Fruit fly (Drosophila melanogaster) whole organism, embryonic: ENCODE data around the gene Prosbeta2R2.

Experiments used
- Ada2b ChIP-seq: fragments of 200-800 bp; sonication (Bioruptor generic); IDR thresholded peaks from 2 replicates; pipeline ENCODE4 v1.3.6; 2022; ENCODE audit warnings: missing biosample characterization, missing genetic modification characterization
- Aef1 ChIP-seq: fragments of 200-800 bp; sonication (Bioruptor generic); IDR thresholded peaks from 3 replicates; pipeline ENCODE4 v1.3.6; 2022; ENCODE audit warnings: missing biosample characterization, missing genetic modification characterization
- Atf-2 ChIP-seq: fragments of 200-800 bp; sonication (Bioruptor generic); optimal IDR thresholded peaks from 2 replicates; lab custom pipeline; 2016; ENCODE audit warnings: missing biosample characterization, missing genetic modification characterization
- BEAF-32 ChIP-seq: fragments of 200-800 bp; sonication (Bioruptor generic); optimal IDR thresholded peaks from 3 replicates; lab custom pipeline; 2017; ENCODE audit warnings: missing biosample characterization, missing genetic modification characterization, mild to moderate bottlenecking, moderate library complexity, missing genetic modification reagents
- CG10565 ChIP-seq: fragments of 200-800 bp; sonication (Bioruptor generic); optimal IDR thresholded peaks from 3 replicates; lab custom pipeline; 2016; ENCODE audit warnings: missing biosample characterization, mild to moderate bottlenecking, missing genetic modification characterization
- CG10979 ChIP-seq: fragments of 200-800 bp; sonication (Bioruptor generic); optimal IDR thresholded peaks from 2 replicates; lab custom pipeline; 2018; ENCODE audit warnings: missing biosample characterization, mild to moderate bottlenecking, missing genetic modification characterization, moderate library complexity
- CG13624 ChIP-seq: fragments of 200-800 bp; sonication (Bioruptor generic); optimal IDR thresholded peaks from 2 replicates; lab custom pipeline; 2016; ENCODE audit warnings: missing biosample characterization, missing genetic modification characterization
- CG14965 ChIP-seq: fragments of 200-800 bp; sonication (Bioruptor generic); optimal IDR thresholded peaks from 2 replicates; lab custom pipeline; 2016; ENCODE audit warnings: missing biosample characterization, missing genetic modification characterization, borderline replicate concordance
- CG15601 ChIP-seq: fragments of 200-800 bp; sonication (Bioruptor generic); optimal IDR thresholded peaks from 3 replicates; lab custom pipeline; 2019; ENCODE audit warnings: missing biosample characterization, mild to moderate bottlenecking, missing genetic modification characterization, moderate library complexity
- CG16779 ChIP-seq: fragments of 200-800 bp; sonication (Bioruptor generic); IDR thresholded peaks from 2 replicates; pipeline ENCODE4 v1.3.6; 2022; ENCODE audit warnings: missing biosample characterization, missing genetic modification characterization
- CG17385 ChIP-seq: fragments of 200-800 bp; sonication (Bioruptor generic); optimal IDR thresholded peaks from 3 replicates; lab custom pipeline; 2018; ENCODE audit warnings: missing biosample characterization, mild to moderate bottlenecking, missing genetic modification characterization
- CG17912 ChIP-seq: fragments of 200-800 bp; sonication (Bioruptor generic); optimal IDR thresholded peaks from 2 replicates; lab custom pipeline; 2018; ENCODE audit warnings: missing biosample characterization, mild to moderate bottlenecking, missing genetic modification characterization
- CG4617 ChIP-seq: fragments of 200-800 bp; sonication (Bioruptor generic); optimal IDR thresholded peaks from 3 replicates; lab custom pipeline; 2016; ENCODE audit warnings: missing biosample characterization, missing genetic modification characterization, borderline replicate concordance
- CG6765 ChIP-seq: fragments of 200-800 bp; sonication (Bioruptor generic); optimal IDR thresholded peaks from 3 replicates; lab custom pipeline; 2017; ENCODE audit warnings: missing biosample characterization, mild to moderate bottlenecking, missing genetic modification characterization
- CG6854 ChIP-seq: fragments of 200-800 bp; sonication (Bioruptor generic); optimal IDR thresholded peaks from 3 replicates; lab custom pipeline; 2017; ENCODE audit warnings: missing biosample characterization, mild to moderate bottlenecking, missing genetic modification characterization
- CG7271 ChIP-seq: fragments of 200-800 bp; sonication (Bioruptor generic); optimal IDR thresholded peaks from 2 replicates; lab custom pipeline; 2018; ENCODE audit warnings: missing biosample characterization, mild to moderate bottlenecking, missing genetic modification characterization, moderate library complexity
- CG8388 ChIP-seq: fragments of 200-800 bp; sonication (Bioruptor generic); optimal IDR thresholded peaks from 2 replicates; lab custom pipeline; 2019; ENCODE audit warnings: missing biosample characterization, mild to moderate bottlenecking, missing genetic modification characterization, moderate library complexity
- CG8944 ChIP-seq: fragments of 200-800 bp; sonication (Bioruptor generic); optimal IDR thresholded peaks from 3 replicates; lab custom pipeline; 2016; ENCODE audit warnings: missing biosample characterization, missing genetic modification characterization
- CkIIα-i1 ChIP-seq: fragments of 200-800 bp; sonication (Bioruptor generic); IDR thresholded peaks from 2 replicates; pipeline ENCODE4 v1.3.6; 2022; ENCODE audit warnings: missing biosample characterization, missing genetic modification characterization
- CoRest ChIP-seq: fragments of 200-800 bp; sonication (Bioruptor generic); optimal IDR thresholded peaks from 3 replicates; lab custom pipeline; 2018; ENCODE audit warnings: missing biosample characterization, mild to moderate bottlenecking, missing genetic modification characterization, moderate library complexity
- D19B ChIP-seq: fragments of 200-800 bp; sonication (Bioruptor generic); optimal IDR thresholded peaks from 2 replicates; lab custom pipeline; 2017; ENCODE audit warnings: missing biosample characterization, mild to moderate bottlenecking, missing genetic modification characterization
- Gug ChIP-seq: fragments of 200-800 bp; sonication (Bioruptor generic); IDR thresholded peaks from 4 replicates; pipeline ENCODE4 v1.3.6; 2022; ENCODE audit warnings: missing biosample characterization, missing genetic modification characterization
- HHEX ChIP-seq: fragments of 200-800 bp; sonication (Bioruptor generic); optimal IDR thresholded peaks from 3 replicates; lab custom pipeline; 2017; ENCODE audit warnings: missing biosample characterization, mild to moderate bottlenecking, missing genetic modification characterization, missing genetic modification reagents
- MBD-R2 ChIP-seq: fragments of 200-800 bp; sonication (Bioruptor generic); IDR thresholded peaks from 2 replicates; pipeline ENCODE4 v1.3.6; 2022; ENCODE audit warnings: missing biosample characterization, missing genetic modification characterization
- MESR4 ChIP-seq: fragments of 200-800 bp; sonication (Bioruptor generic); optimal IDR thresholded peaks from 2 replicates; lab custom pipeline; 2018; ENCODE audit warnings: missing biosample characterization, mild to moderate bottlenecking, missing genetic modification characterization, moderate library complexity
- Nf-YC ChIP-seq: fragments of 200-800 bp; optimal IDR thresholded peaks from 3 replicates; lab custom pipeline; 2019; ENCODE audit warnings: missing biosample characterization, mild to moderate bottlenecking, missing genetic modification characterization, moderate library complexity
- Rx ChIP-seq: fragments of 200-800 bp; sonication (Bioruptor generic); IDR thresholded peaks from 2 replicates; pipeline ENCODE4 v1.3.6; 2022; ENCODE audit warnings: missing biosample characterization, missing genetic modification characterization
- Six4 ChIP-seq: fragments of 200-800 bp; sonication (Bioruptor generic); optimal IDR thresholded peaks from 2 replicates; lab custom pipeline; 2016; ENCODE audit warnings: missing biosample characterization, missing genetic modification characterization
- TFAM ChIP-seq: fragments of 200-800 bp; sonication (Bioruptor generic); optimal IDR thresholded peaks from 2 replicates; lab custom pipeline; 2017; ENCODE audit warnings: missing biosample characterization, missing genetic modification characterization, inconsistent platforms
- Taf1 ChIP-seq: fragments of 200-800 bp; sonication (Bioruptor generic); IDR thresholded peaks from 2 replicates; pipeline ENCODE4 v1.3.6; 2022; ENCODE audit warnings: missing biosample characterization, missing genetic modification characterization
- Usf ChIP-seq: fragments of 200-800 bp; sonication (Bioruptor generic); optimal IDR thresholded peaks from 2 replicates; lab custom pipeline; 2017; ENCODE audit warnings: missing genotype, missing biosample characterization, missing genetic modification characterization
- Xrp1 ChIP-seq: fragments of 200-800 bp; sonication (Bioruptor generic); IDR thresholded peaks from 2 replicates; pipeline ENCODE4 v1.3.6; 2022; ENCODE audit warnings: missing biosample characterization, missing genetic modification characterization
- btn ChIP-seq: fragments of 200-800 bp; sonication (Bioruptor generic); optimal IDR thresholded peaks from 2 replicates; lab custom pipeline; 2016; ENCODE audit warnings: missing biosample characterization, missing genetic modification characterization
- gsb ChIP-seq: fragments of 200-800 bp; sonication (Bioruptor generic); IDR thresholded peaks from 2 replicates; pipeline ENCODE4 v1.3.6; 2022; ENCODE audit warnings: missing biosample characterization, missing genetic modification characterization
- gsb-n ChIP-seq: fragments of 200-800 bp; sonication (Bioruptor generic); optimal IDR thresholded peaks from 3 replicates; lab custom pipeline; 2018; ENCODE audit warnings: missing biosample characterization, mild to moderate bottlenecking, missing genetic modification characterization
- gt ChIP-seq: fragments of 200-800 bp; sonication (Bioruptor generic); IDR thresholded peaks from 2 replicates; pipeline ENCODE4 v1.3.6; 2022; ENCODE audit warnings: missing biosample characterization, missing genetic modification characterization
- h ChIP-seq: fragments of >200 bp; optimal IDR thresholded peaks from 2 replicates; lab custom pipeline; 2017
- ken ChIP-seq: fragments of 200-800 bp; sonication (Bioruptor generic); IDR thresholded peaks from 3 replicates; pipeline ENCODE4 v1.3.6; 2022; ENCODE audit warnings: missing biosample characterization, missing genetic modification characterization
- mirr ChIP-seq: fragments of 200-800 bp; sonication (Bioruptor generic); optimal IDR thresholded peaks from 3 replicates; lab custom pipeline; 2018; ENCODE audit warnings: missing biosample characterization, mild to moderate bottlenecking, missing genetic modification characterization
- pfk ChIP-seq: fragments of 200-800 bp; sonication (Bioruptor generic); optimal IDR thresholded peaks from 2 replicates; lab custom pipeline; 2018; ENCODE audit warnings: missing biosample characterization, mild to moderate bottlenecking, missing genetic modification characterization, moderate library complexity
- prd ChIP-seq, 3 experiments: fragments of >200 bp in 2 of 3; fragments of 200-800 bp in 1 of 3; sonication (Bioruptor generic) in 1 of 3; optimal IDR thresholded peaks in 2 of 3; IDR thresholded peaks in 1 of 3; 2 replicates in 2 of 3; 3 replicates in 1 of 3; pipeline versions ENCODE4 v1.3.6 to Lab custom; 2017 to 2022; ENCODE audit warnings: missing biosample characterization in 1 of 3, missing genetic modification characterization in 1 of 3
- repo ChIP-seq: fragments of 200-800 bp; sonication (Bioruptor generic); optimal IDR thresholded peaks from 2 replicates; lab custom pipeline; 2016; ENCODE audit warnings: missing biosample characterization, missing genetic modification characterization
- sisA ChIP-seq: fragments of 200-800 bp; sonication (Bioruptor generic); IDR thresholded peaks from 2 replicates; pipeline ENCODE4 v1.3.6; 2022; ENCODE audit warnings: missing biosample characterization, missing genetic modification characterization
- slou ChIP-seq: fragments of 200-800 bp; sonication (Bioruptor generic); optimal IDR thresholded peaks from 3 replicates; lab custom pipeline; 2016; ENCODE audit warnings: missing biosample characterization, missing genetic modification characterization
- sob ChIP-seq: fragments of 200-800 bp; sonication (Bioruptor generic); IDR thresholded peaks from 2 replicates; pipeline ENCODE4 v1.3.6; 2022; ENCODE audit warnings: missing biosample characterization, missing genetic modification characterization
- tgo ChIP-seq: fragments of 200-800 bp; sonication (Bioruptor generic); IDR thresholded peaks from 3 replicates; pipeline ENCODE4 v1.3.6; 2022; ENCODE audit warnings: missing biosample characterization, missing genetic modification characterization
- trh ChIP-seq: fragments of 200-800 bp; sonication (Bioruptor generic); optimal IDR thresholded peaks from 2 replicates; lab custom pipeline; 2016; ENCODE audit warnings: missing biosample characterization, missing genetic modification characterization
- zen ChIP-seq: fragments of 200-800 bp; sonication (Bioruptor generic); optimal IDR thresholded peaks from 3 replicates; lab custom pipeline; 2018; ENCODE audit warnings: missing biosample characterization, mild to moderate bottlenecking, missing genetic modification characterization, moderate library complexity

Gene Prosbeta2R2

DNA sequence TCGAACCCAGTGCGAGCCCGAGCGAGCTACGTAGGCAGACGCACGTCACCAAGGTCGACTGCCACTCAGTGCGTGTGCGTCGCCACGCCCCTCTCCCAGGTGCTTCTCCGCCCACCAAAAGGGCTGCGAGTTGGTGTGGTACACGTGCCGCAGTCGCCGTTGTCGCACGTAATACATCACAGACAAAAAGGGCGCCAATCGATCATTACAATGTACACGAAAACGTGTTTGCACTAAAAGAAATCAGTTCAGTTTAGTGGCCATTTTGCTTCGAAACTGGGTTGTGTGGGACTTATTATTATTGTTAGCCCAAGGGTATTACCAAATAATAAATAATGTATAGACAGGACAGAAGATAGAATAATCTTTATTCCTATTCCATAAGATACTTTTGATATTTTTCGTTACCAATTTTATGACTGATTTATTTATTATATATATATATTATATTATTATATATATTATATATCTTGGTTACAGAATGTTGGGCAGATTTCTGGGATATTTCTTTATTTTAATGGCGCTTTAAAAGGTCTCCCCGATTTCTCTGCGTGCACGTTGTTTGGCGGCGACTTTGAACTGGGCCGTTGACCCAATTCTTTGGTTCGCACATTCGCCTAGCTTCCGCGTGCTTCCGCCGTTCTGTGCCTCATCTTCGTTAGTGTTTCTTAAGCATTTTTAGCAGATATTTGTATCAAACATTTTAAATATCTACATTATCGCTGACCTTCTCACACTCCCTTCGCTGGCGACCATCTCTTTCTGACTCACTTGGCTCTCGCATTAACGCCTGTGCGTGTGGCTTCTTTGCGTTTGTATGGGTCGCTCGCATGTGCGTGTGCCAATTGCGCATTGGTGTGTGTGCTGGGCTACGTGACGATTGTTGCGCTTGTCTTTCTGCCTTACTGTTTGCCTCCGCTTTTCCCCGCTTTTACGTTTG is 44.3 kb upstream of the Prosbeta2R2 start (continued):
- TF ChIP-seq CG8388 (peak; percentile 83), Gug (GFP tag; lab: Robert Waterston, UW) (peak; percentile 60; the same call in 1 of the 4 replicates), Usf (GFP tag; lab: Kevin White, UChicago) (peak; percentile 22), btn (GFP tag; lab: Kevin White, UChicago) (no peak), Nf-YC (tag; lab: Kevin White, UChicago) (peak; percentile 87), HHEX (peak; percentile 88), CG4617 (GFP tag; lab: Kevin White, UChicago) (peak; percentile 17), gt (GFP tag; lab: Robert Waterston, UW) (peak; percentile 45; the same call in 1 of the 2 replicates), CG14965 (GFP tag; lab: Kevin White, UChicago) (no peak), CG6765 (peak; percentile 81), CG15601 (tag; lab: Kevin White, UChicago) (peak; percentile 73), h (lab: Kevin White, UChicago) (no peak), CG13624 (GFP tag; lab: Kevin White, UChicago) (peak; percentile 9), CG17912 (GFP tag; lab: Kevin White, UChicago) (peak; percentile 45), CG16779 (GFP tag; lab: Robert Waterston, UW) (no peak), Aef1 (GFP tag; lab: Robert Waterston, UW) (peak; percentile 71; the same call in 2 of the 3 replicates), MBD-R2 (GFP tag; lab: Robert Waterston, UW) (peak; percentile 36; the same call in 1 of the 2 replicates), BEAF-32 (GFP tag; lab: Kevin White, UChicago) (no peak), Atf-2 (GFP tag; lab: Kevin White, UChicago) (no peak), CG10979 (tag; lab: Kevin White, UChicago) (peak; percentile 88), sob (GFP tag; lab: Robert Waterston, UW) (peak; percentile 63; the same call in 1 of the 2 replicates), gsb-n (tag; lab: Kevin White, UChicago) (peak; percentile 78), gsb (peak; percentile 63; the same call in 1 of the 2 replicates), ken (0 out of 3 replicates have a peak, but pooled peaks have one; percentile 24), CG17385 (GFP tag; lab: Kevin White, UChicago) (peak; percentile 87), CoRest (peak; percentile 94), repo (GFP tag; lab: Kevin White, UChicago) (no peak), TFAM (GFP tag; lab: Kevin White, UChicago) (no peak), Six4 (GFP tag; lab: Kevin White, UChicago) (peak; percentile 68), MESR4 (GFP tag; lab: Kevin White, UChicago) (no peak), CG10565 (GFP tag; lab: Kevin White, UChicago) (peak; percentile 33), CG8944 (GFP tag; lab: Kevin White, UChicago) (peak; percentile 46), Taf1 (GFP tag; lab: Robert Waterston, UW) (no peak), sisA (peak; percentile 67; the same call in 1 of the 2 replicates), zen (tag; lab: Kevin White, UChicago) (peak; percentile 73), CkIIα-i1 (no peak), CG7271 (tag; lab: Kevin White, UChicago) (peak; percentile 46), CG6854 (GFP tag; lab: Kevin White, UChicago) (peak; percentile 89), D19B (GFP tag; lab: Kevin White, UChicago) (peak; percentile 63), prd (optimal IDR thresholded peaks at IDR 0.05; lab: Kevin White, UChicago) (no peak), prd (GFP tag; IDR thresholded peaks at IDR 0.05; lab: Robert Waterston, UW) (peak; percentile 82), Rx (GFP tag; lab: Robert Waterston, UW) (peak; percentile 42; the same call in 1 of the 2 replicates), pfk (no peak), Ada2b (GFP tag; lab: Robert Waterston, UW) (peak; percentile 72), slou (GFP tag; lab: Kevin White, UChicago) (peak; percentile 35), mirr (GFP tag; lab: Kevin White, UChicago) (peak; percentile 69), trh (GFP tag; lab: Kevin White, UChicago) (peak; percentile 20), tgo (peak; percentile 66), Xrp1 (peak; percentile 74)
